Worm (Caenorhabditis elegans): ENCODE data around the gene acl-12.

DNA sequence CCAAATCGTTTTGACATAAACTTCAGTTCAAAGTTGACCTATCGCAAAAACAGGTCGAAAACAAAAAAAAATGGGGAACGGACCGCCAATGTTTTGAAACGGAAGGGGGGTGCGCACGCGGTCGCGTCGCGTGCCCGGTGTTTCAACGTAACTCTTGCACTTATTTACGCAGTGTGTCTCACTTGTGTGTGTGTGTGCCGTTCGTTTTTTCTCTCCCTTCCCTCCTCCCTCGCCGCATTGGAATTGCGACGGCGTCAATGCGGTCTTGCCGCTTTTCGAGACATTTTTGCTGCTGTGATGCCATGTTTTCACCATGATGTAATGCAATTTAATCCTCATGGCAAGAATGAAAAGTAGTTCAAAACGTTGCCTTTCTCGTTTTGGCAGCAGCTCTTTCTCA lies 36.1 kb upstream of the acl-12 start:
- peak; percentile 15 for TF ChIP-seq lin-13 (GFP tag; optimal IDR thresholded peaks at IDR 0.05)
- no peak for TF ChIP-seq unc-39 (tag; optimal IDR thresholded peaks at IDR 0.05)
- no peak for TF ChIP-seq ztf-11 (tag; optimal IDR thresholded peaks at IDR 0.05)
- no peak for TF ChIP-seq ama-1 (optimal IDR thresholded peaks at IDR 0.05)
- peak; percentile 10 for TF ChIP-seq nhr-25 (tag; optimal IDR thresholded peaks at IDR 0.05)
- no peak for TF ChIP-seq peb-1 (tag; optimal IDR thresholded peaks at IDR 0.05)
- no peak for TF ChIP-seq ceh-82 (tag; optimal IDR thresholded peaks at IDR 0.05)
- TF ChIP-seq unc-62 (GFP tag; optimal IDR thresholded peaks at IDR 0.05), result no peak
- no peak for TF ChIP-seq mdl-1 (tag; optimal IDR thresholded peaks at IDR 0.05)
- no peak for TF ChIP-seq nhr-12 (tag; optimal IDR thresholded peaks at IDR 0.05)
- no peak for TF ChIP-seq elt-1 (tag; optimal IDR thresholded peaks at IDR 0.05)
- no peak for TF ChIP-seq snpc-4 (tag; optimal IDR thresholded peaks at IDR 0.05)

Data from whole organism, L2 larva.